Worm (Caenorhabditis elegans) whole organism, L3 larva: ENCODE measurements around the gene F44F4.9.
"Not testable (repeated sequence)": the region's sequence is repeated elsewhere in the genome, so short reads cannot be mapped to it uniquely, and the experiment has no call there.

Experiments
- ZK546.5 ChIP-seq: sonication (generic microtip); optimal IDR thresholded peaks from 2 replicates; lab custom pipeline; 2017; ENCODE audit warnings: missing biosample characterization, missing genetic modification characterization
- aly-2 ChIP-seq: fragments of 150-350 bp; optimal IDR thresholded peaks from 2 replicates; lab custom pipeline; 2014; ENCODE audit warnings: missing biosample characterization, missing genetic modification characterization
- ama-1 ChIP-seq: fragments of 150-350 bp; optimal IDR thresholded peaks from 2 replicates; lab custom pipeline; 2018
- ceh-16 ChIP-seq: sonication (generic microtip); optimal IDR thresholded peaks from 2 replicates; lab custom pipeline; 2017; ENCODE audit warnings: missing biosample characterization, missing genetic modification characterization
- ceh-28 ChIP-seq: fragments of 150-350 bp; optimal IDR thresholded peaks from 2 replicates; lab custom pipeline; 2014; ENCODE audit warnings: missing biosample characterization, missing genetic modification reagents, missing genetic modification characterization
- daf-12 ChIP-seq: fragments of 150-350 bp; optimal IDR thresholded peaks from 2 replicates; lab custom pipeline; 2014; ENCODE audit warnings: missing biosample characterization, missing genetic modification reagents, missing genetic modification characterization
- egl-5 ChIP-seq: fragments of 150-350 bp; optimal IDR thresholded peaks from 2 replicates; lab custom pipeline; 2017; ENCODE audit warnings: missing biosample characterization, missing genetic modification reagents, missing genetic modification characterization, inconsistent platforms
- elt-1 ChIP-seq: fragments of 150-350 bp; optimal IDR thresholded peaks from 2 replicates; lab custom pipeline; 2014; ENCODE audit warnings: missing biosample characterization, missing genetic modification characterization
- elt-2 ChIP-seq: sonication (generic microtip); optimal IDR thresholded peaks from 2 replicates; lab custom pipeline; 2016; ENCODE audit warnings: missing genetic modification reagents, mild to moderate bottlenecking, missing genetic modification characterization, missing compliant biosample characterization
- elt-3 ChIP-seq, 3 experiments: fragments of 150-350 bp in 1 of 3; sonication (generic microtip) in 2 of 3; optimal IDR thresholded peaks; 2 replicates in 2 of 3; 4 replicates in 1 of 3; lab custom pipeline; 2014 to 2017; ENCODE audit warnings: missing biosample characterization in 3 of 3, missing genetic modification characterization in 3 of 3
- fkh-10 ChIP-seq: sonication (generic microtip); optimal IDR thresholded peaks from 2 replicates; lab custom pipeline; 2017; ENCODE audit warnings: missing biosample characterization, missing genetic modification reagents, missing genetic modification characterization
- fos-1 ChIP-seq: fragments of 150-350 bp; optimal IDR thresholded peaks from 2 replicates; lab custom pipeline; 2014; ENCODE audit warnings: missing biosample characterization, missing genetic modification characterization
- lin-15B ChIP-seq: fragments of 150-350 bp; optimal IDR thresholded peaks from 2 replicates; lab custom pipeline; 2014; ENCODE audit warnings: missing biosample characterization, missing genetic modification characterization
- lin-39 ChIP-seq: fragments of 150-350 bp; optimal IDR thresholded peaks from 2 replicates; lab custom pipeline; 2018; ENCODE audit warnings: missing biosample characterization, missing genetic modification reagents, missing genetic modification characterization
- lsy-12 ChIP-seq: sonication (generic microtip); optimal IDR thresholded peaks from 2 replicates; lab custom pipeline; 2016; ENCODE audit warnings: mild to moderate bottlenecking, missing genetic modification characterization, missing compliant biosample characterization
- mdl-1 ChIP-seq: fragments of 150-350 bp; optimal IDR thresholded peaks from 2 replicates; lab custom pipeline; 2014; ENCODE audit warnings: missing biosample characterization, missing genetic modification characterization
- mml-1 ChIP-seq: fragments of 150-350 bp; sonication (generic microtip); optimal IDR thresholded peaks from 3 replicates; lab custom pipeline; 2014; ENCODE audit warnings: missing biosample characterization, missing genetic modification characterization
- nhr-11 ChIP-seq: fragments of 150-350 bp; optimal IDR thresholded peaks from 2 replicates; lab custom pipeline; 2014; ENCODE audit warnings: missing biosample characterization, missing genetic modification characterization
- nhr-12 ChIP-seq: fragments of 150-350 bp; optimal IDR thresholded peaks from 2 replicates; lab custom pipeline; 2014; ENCODE audit warnings: missing biosample characterization, missing genetic modification characterization
- nhr-23 ChIP-seq: fragments of 150-350 bp; optimal IDR thresholded peaks from 2 replicates; lab custom pipeline; 2014; ENCODE audit warnings: missing biosample characterization, missing genetic modification reagents, missing genetic modification characterization
- nhr-25 ChIP-seq: sonication (generic microtip); optimal IDR thresholded peaks from 2 replicates; lab custom pipeline; 2017; ENCODE audit warnings: missing biosample characterization, missing genetic modification characterization
- nhr-28 ChIP-seq: fragments of 150-350 bp; optimal IDR thresholded peaks from 2 replicates; lab custom pipeline; 2014; ENCODE audit warnings: missing biosample characterization, missing genetic modification characterization
- nhr-43 ChIP-seq: sonication (generic microtip); optimal IDR thresholded peaks from 2 replicates; lab custom pipeline; 2016; ENCODE audit warnings: mild to moderate bottlenecking, missing genetic modification characterization, missing compliant biosample characterization; ENCODE audit not compliant: poor library complexity, severe bottlenecking
- pha-4 ChIP-seq: fragments of 150-350 bp; optimal IDR thresholded peaks from 2 replicates; lab custom pipeline; 2014; ENCODE audit warnings: missing biosample characterization, missing genetic modification reagents, missing genetic modification characterization
- pqm-1 ChIP-seq: fragments of 150-350 bp; optimal IDR thresholded peaks from 2 replicates; lab custom pipeline; 2017; ENCODE audit warnings: missing biosample characterization, missing genetic modification characterization, inconsistent platforms
- sea-2 ChIP-seq: fragments of 150-350 bp; sonication (generic microtip); optimal IDR thresholded peaks from 4 replicates; lab custom pipeline; 2014; ENCODE audit warnings: missing biosample characterization, missing genetic modification reagents, missing genetic modification characterization
- skn-1 ChIP-seq: fragments of 150-350 bp; optimal IDR thresholded peaks from 2 replicates; lab custom pipeline; 2014; ENCODE audit warnings: missing biosample characterization, missing genetic modification characterization
- snpc-4 ChIP-seq: fragments of 150-350 bp; optimal IDR thresholded peaks from 2 replicates; lab custom pipeline; 2014; ENCODE audit warnings: missing biosample characterization, missing genetic modification characterization
- tbx-2 ChIP-seq: sonication (generic microtip); optimal IDR thresholded peaks from 2 replicates; lab custom pipeline; 2016; ENCODE audit warnings: mild to moderate bottlenecking, missing genetic modification characterization, missing compliant biosample characterization
- unc-39 ChIP-seq: sonication (generic microtip); optimal IDR thresholded peaks from 4 replicates; lab custom pipeline; 2017; ENCODE audit warnings: missing biosample characterization, missing genetic modification characterization
- ztf-11 ChIP-seq: fragments of 150-350 bp; optimal IDR thresholded peaks from 2 replicates; lab custom pipeline; 2014; ENCODE audit warnings: missing biosample characterization, missing genetic modification characterization
- ztf-4 ChIP-seq: fragments of 150-350 bp; optimal IDR thresholded peaks from 2 replicates; lab custom pipeline; 2014; ENCODE audit warnings: missing biosample characterization, missing genetic modification characterization

F44F4.9 gene

ce11 chrII:10945446-10945845, 29.8 kb upstream of the F44F4.9 start:
- no peak for TF ChIP-seq tbx-2 (tag; lab: Kevin White, UChicago)
- TF ChIP-seq egl-5 = no peak
- TF ChIP-seq elt-3 (tag; optimal IDR thresholded peaks at IDR 0.05; lab: Kevin White, UChicago) = no peak
- no peak for TF ChIP-seq ceh-16 (tag; lab: Kevin White, UChicago)
- no peak for TF ChIP-seq lin-39 (tag; lab: Kevin White, UChicago)
- no peak for TF ChIP-seq unc-39 (tag; lab: Kevin White, UChicago)
- TF ChIP-seq elt-1 (tag; lab: Kevin White, UChicago) = no peak
- TF ChIP-seq lsy-12 (tag; lab: Kevin White, UChicago) = no peak
- no peak for TF ChIP-seq nhr-28 (tag; lab: Kevin White, UChicago)
- no peak for TF ChIP-seq pqm-1 (tag; lab: Kevin White, UChicago)
- no peak for TF ChIP-seq mdl-1 (tag; lab: Kevin White, UChicago)
- TF ChIP-seq ztf-11 (tag; lab: Kevin White, UChicago) = no peak
- no peak for TF ChIP-seq mml-1
- TF ChIP-seq aly-2 (tag; lab: Kevin White, UChicago) = no peak
- no peak for TF ChIP-seq ceh-28
- TF ChIP-seq elt-2 = no peak
- TF ChIP-seq nhr-11 (tag; lab: Kevin White, UChicago) = no peak
- no peak for TF ChIP-seq ztf-4
- TF ChIP-seq ZK546.5 = no peak

DNA sequence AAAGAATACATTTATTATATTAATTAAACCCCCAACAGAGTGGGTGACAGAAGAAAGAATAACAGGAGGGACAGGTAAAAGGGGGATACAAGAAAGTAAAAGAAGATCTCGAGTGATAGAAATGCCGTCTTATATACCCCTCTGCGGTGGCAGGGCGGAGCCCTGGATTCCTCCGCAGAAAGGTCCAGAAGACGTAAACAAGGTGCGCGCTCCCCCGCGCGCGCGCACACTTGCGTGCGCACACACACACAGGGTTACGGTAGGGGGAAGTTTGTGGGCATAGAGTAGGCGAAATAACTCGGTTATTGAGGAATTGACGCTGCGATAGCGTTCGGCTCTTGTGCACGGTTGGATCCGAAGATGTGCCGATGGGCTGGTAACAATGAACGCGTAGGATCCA, 26.3 kb upstream of the F44F4.9 start, which contains the start of gene R03D7.15:
R03D7.15 (plus strand) TSS at position 299 of the 400 bp plus-strand sequence.
- TF ChIP-seq nhr-43 (tag; lab: Kevin White, UChicago); daf-12 (tag; lab: Kevin White, UChicago); ZK546.5: not testable (repeated sequence)
- TF ChIP-seq, all 47 proteins: peak for 0; not testable (repeated sequence) for 47

ce11 chrII:10935336-10935735, 19.7 kb upstream of the F44F4.9 start:
- TF ChIP-seq nhr-25 (tag; lab: Kevin White, UChicago) = no peak
- TF ChIP-seq lin-15B (tag; lab: Kevin White, UChicago) = no peak
- no peak for TF ChIP-seq ama-1 (lab: Kevin White, UChicago)
- TF ChIP-seq lsy-12 (tag; lab: Kevin White, UChicago) = no peak
- no peak for TF ChIP-seq fos-1
- no peak for TF ChIP-seq aly-2 (tag; lab: Kevin White, UChicago)
- TF ChIP-seq nhr-11 (tag; lab: Kevin White, UChicago) = no peak
- TF ChIP-seq fkh-10 (GFP tag; lab: Kevin White, UChicago) = no peak
- TF ChIP-seq egl-5 = no peak
- TF ChIP-seq daf-12 (tag; lab: Kevin White, UChicago) = no peak
- TF ChIP-seq sea-2 (GFP tag; lab: Kevin White, UChicago) = no peak

DNA sequence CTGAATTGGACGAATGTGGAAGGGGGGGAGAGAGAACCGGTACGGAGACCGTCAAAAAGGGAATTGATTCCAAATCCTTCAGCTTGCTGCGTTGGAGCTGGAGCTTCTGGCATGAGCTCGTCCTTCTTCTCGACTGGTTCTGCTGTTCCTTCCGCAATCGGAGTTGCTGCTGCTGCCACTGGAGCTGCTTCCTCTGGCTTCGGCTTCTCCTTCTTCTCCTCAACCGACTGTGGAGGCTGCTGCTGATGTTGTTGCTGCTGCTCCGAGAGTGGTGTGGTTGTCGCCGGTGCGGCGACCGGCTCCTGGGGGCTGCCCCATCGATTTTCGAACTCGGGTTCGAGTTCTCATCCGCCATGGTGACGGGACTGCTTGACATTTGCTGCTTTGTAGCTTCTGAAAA, 19.2 kb upstream of the F44F4.9 start, which contains the start of gene R03D7.2:
R03D7.2 (minus strand) TSS at position 399 of the 400 bp plus-strand sequence.
- TF ChIP-seq elt-2 (no peak), ztf-4 (no peak), sea-2 (GFP tag; lab: Kevin White, UChicago) (no peak), nhr-12 (tag; lab: Kevin White, UChicago) (no peak), nhr-25 (tag; lab: Kevin White, UChicago) (no peak), nhr-43 (tag; lab: Kevin White, UChicago) (no peak), skn-1 (no peak), lin-39 (tag; lab: Kevin White, UChicago) (no peak), ztf-11 (tag; lab: Kevin White, UChicago) (no peak)

- no peak for TF ChIP-seq lin-15B (tag; lab: Kevin White, UChicago)
- TF ChIP-seq unc-39 (tag; lab: Kevin White, UChicago) = no peak
- no peak for TF ChIP-seq pha-4 (tag; lab: Kevin White, UChicago)
- no peak for TF ChIP-seq sea-2 (GFP tag; lab: Kevin White, UChicago)
- no peak for TF ChIP-seq nhr-23
- no peak for TF ChIP-seq egl-5
- TF ChIP-seq snpc-4 (tag; lab: Kevin White, UChicago) = no peak
These were observed 18.5 kb upstream of the F44F4.9 start for ce11 chrII:10933948-10934722.
